Fruit fly (Drosophila melanogaster) whole organism, embryonic: ENCODE data around the gene CG6015.

Experiments
- Abd-B ChIP-seq: fragments of 200-800 bp; sonication (Bioruptor generic); optimal IDR thresholded peaks from 2 replicates; lab custom pipeline; 2018; ENCODE audit warnings: missing biosample characterization, mild to moderate bottlenecking, missing genetic modification characterization, moderate library complexity
- Adf1 ChIP-seq: fragments of 200-800 bp; sonication (Bioruptor generic); IDR thresholded peaks from 2 replicates; pipeline ENCODE4 v1.3.6; 2022; ENCODE audit warnings: missing biosample characterization, missing genetic modification characterization
- Asciz ChIP-seq: fragments of 200-800 bp; sonication (Bioruptor generic); optimal IDR thresholded peaks from 2 replicates; lab custom pipeline; 2017; ENCODE audit warnings: missing biosample characterization, mild to moderate bottlenecking, missing genetic modification characterization, missing genetic modification reagents
- Bdp1 ChIP-seq: fragments of 200-800 bp; sonication (Bioruptor generic); optimal IDR thresholded peaks from 3 replicates; lab custom pipeline; 2016; ENCODE audit warnings: missing biosample characterization, missing genetic modification characterization
- CG11085 ChIP-seq: fragments of 200-800 bp; sonication (Bioruptor generic); IDR thresholded peaks from 2 replicates; pipeline ENCODE4 v1.3.6; 2022; ENCODE audit warnings: missing biosample characterization, missing genetic modification characterization
- CG13296 ChIP-seq: fragments of 200-800 bp; sonication (Bioruptor generic); optimal IDR thresholded peaks from 3 replicates; lab custom pipeline; 2018; ENCODE audit warnings: missing biosample characterization, mild to moderate bottlenecking, missing genetic modification characterization
- CG15514 ChIP-seq: fragments of 200-800 bp; sonication (Bioruptor generic); optimal IDR thresholded peaks from 3 replicates; lab custom pipeline; 2017; ENCODE audit warnings: missing biosample characterization, missing genetic modification characterization, mild to moderate bottlenecking, moderate library complexity, missing genetic modification reagents
- CG2678 ChIP-seq: fragments of 200-800 bp; sonication (Bioruptor generic); optimal IDR thresholded peaks from 3 replicates; lab custom pipeline; 2019; ENCODE audit warnings: missing biosample characterization, mild to moderate bottlenecking, missing genetic modification characterization, moderate library complexity
- CG2712 ChIP-seq: fragments of 200-800 bp; optimal IDR thresholded peaks from 3 replicates; lab custom pipeline; 2019; ENCODE audit warnings: missing biosample characterization, mild to moderate bottlenecking, missing genetic modification characterization, moderate library complexity
- CG31365 ChIP-seq: fragments of 200-800 bp; sonication (Bioruptor generic); optimal IDR thresholded peaks from 2 replicates; lab custom pipeline; 2018; ENCODE audit warnings: missing biosample characterization, mild to moderate bottlenecking, missing genetic modification characterization
- CG31388 ChIP-seq: fragments of 200-800 bp; sonication (Bioruptor generic); optimal IDR thresholded peaks from 2 replicates; lab custom pipeline; 2016; ENCODE audit warnings: missing biosample characterization, missing genetic modification characterization
- CG3407 ChIP-seq: fragments of 200-800 bp; sonication (Bioruptor generic); optimal IDR thresholded peaks from 2 replicates; lab custom pipeline; 2018; ENCODE audit warnings: missing biosample characterization, mild to moderate bottlenecking, missing genetic modification characterization
- CG42726 ChIP-seq: fragments of 200-800 bp; sonication (Bioruptor generic); IDR thresholded peaks from 2 replicates; pipeline ENCODE4 v1.3.6; 2022; ENCODE audit warnings: missing biosample characterization, missing genetic modification characterization; ENCODE audit not compliant: partially characterized antibody
- CG43689 ChIP-seq: fragments of 200-800 bp; sonication (Bioruptor generic); IDR thresholded peaks from 2 replicates; pipeline ENCODE4 v1.3.6; 2022; ENCODE audit warnings: missing biosample characterization, missing genetic modification characterization
- CG6765 ChIP-seq: fragments of 200-800 bp; sonication (Bioruptor generic); optimal IDR thresholded peaks from 3 replicates; lab custom pipeline; 2017; ENCODE audit warnings: missing biosample characterization, mild to moderate bottlenecking, missing genetic modification characterization
- CG7839 ChIP-seq: fragments of 200-800 bp; sonication (Bioruptor generic); optimal IDR thresholded peaks from 3 replicates; lab custom pipeline; 2018; ENCODE audit warnings: missing biosample characterization, mild to moderate bottlenecking, missing genetic modification characterization, moderate library complexity
- CG8924 ChIP-seq: fragments of 200-800 bp; optimal IDR thresholded peaks from 3 replicates; lab custom pipeline; 2019; ENCODE audit warnings: missing biosample characterization, mild to moderate bottlenecking, missing genetic modification characterization, moderate library complexity
- CG8944 ChIP-seq: fragments of 200-800 bp; sonication (Bioruptor generic); optimal IDR thresholded peaks from 3 replicates; lab custom pipeline; 2016; ENCODE audit warnings: missing biosample characterization, missing genetic modification characterization
- CG9932 ChIP-seq: fragments of 200-800 bp; sonication (Bioruptor generic); IDR thresholded peaks from 2 replicates; pipeline ENCODE4 v1.3.6; 2022; ENCODE audit warnings: missing biosample characterization, missing genetic modification characterization
- CHES-1-like ChIP-seq: fragments of 200-800 bp; sonication (Bioruptor generic); optimal IDR thresholded peaks from 2 replicates; lab custom pipeline; 2016; ENCODE audit warnings: missing biosample characterization, missing genetic modification characterization
- CTCF ChIP-seq: fragments of 200-800 bp; sonication (Bioruptor generic); optimal IDR thresholded peaks from 2 replicates; lab custom pipeline; 2017; ENCODE audit warnings: missing biosample characterization, mild to moderate bottlenecking, missing genetic modification characterization, moderate library complexity
- D19B ChIP-seq: fragments of 200-800 bp; sonication (Bioruptor generic); optimal IDR thresholded peaks from 2 replicates; lab custom pipeline; 2017; ENCODE audit warnings: missing biosample characterization, mild to moderate bottlenecking, missing genetic modification characterization
- Dbx ChIP-seq: fragments of 200-800 bp; sonication (Bioruptor generic); IDR thresholded peaks from 3 replicates; pipeline ENCODE4 v1.3.6; 2022; ENCODE audit warnings: missing biosample characterization, missing genetic modification characterization
- Dip2 ChIP-seq: fragments of 200-800 bp; sonication (Bioruptor generic); IDR thresholded peaks from 2 replicates; pipeline ENCODE4 v1.3.6; 2022; ENCODE audit warnings: missing biosample characterization, missing genetic modification characterization
- Gsc ChIP-seq: fragments of 200-800 bp; sonication (Bioruptor generic); IDR thresholded peaks from 2 replicates; pipeline ENCODE4 v1.3.6; 2022; ENCODE audit warnings: missing biosample characterization, missing genetic modification characterization
- Hmr ChIP-seq: fragments of 200-800 bp; sonication (Bioruptor generic); optimal IDR thresholded peaks from 3 replicates; lab custom pipeline; 2017; ENCODE audit warnings: mild to moderate bottlenecking, missing biosample characterization, missing genetic modification reagents, missing genetic modification characterization
- Hr51 ChIP-seq, 2 experiments: fragments of 200-800 bp; sonication (Bioruptor generic); optimal IDR thresholded peaks; 2 replicates in 1 of 2; 3 replicates in 1 of 2; lab custom pipeline; 2016 to 2018; ENCODE audit warnings: missing biosample characterization in 2 of 2, missing genetic modification characterization in 2 of 2, mild to moderate bottlenecking in 1 of 2, moderate library complexity in 1 of 2
- MBD-R2 ChIP-seq: fragments of 200-800 bp; sonication (Bioruptor generic); IDR thresholded peaks from 2 replicates; pipeline ENCODE4 v1.3.6; 2022; ENCODE audit warnings: missing biosample characterization, missing genetic modification characterization
- MESR4 ChIP-seq: fragments of 200-800 bp; sonication (Bioruptor generic); optimal IDR thresholded peaks from 2 replicates; lab custom pipeline; 2018; ENCODE audit warnings: missing biosample characterization, mild to moderate bottlenecking, missing genetic modification characterization, moderate library complexity
- Mad ChIP-seq: fragments of 200-800 bp; sonication (Bioruptor generic); optimal IDR thresholded peaks from 2 replicates; lab custom pipeline; 2016; ENCODE audit warnings: missing biosample characterization, missing genetic modification characterization
- Max ChIP-seq: fragments of 200-800 bp; sonication (Bioruptor generic); optimal IDR thresholded peaks from 2 replicates; lab custom pipeline; 2016; ENCODE audit warnings: missing biosample characterization, mild to moderate bottlenecking, missing genetic modification characterization
- NC2β ChIP-seq: fragments of 200-800 bp; sonication (Bioruptor generic); optimal IDR thresholded peaks from 2 replicates; lab custom pipeline; 2016; ENCODE audit warnings: missing biosample characterization, missing genetic modification characterization
- PHDP ChIP-seq: fragments of 200-800 bp; sonication (Bioruptor generic); optimal IDR thresholded peaks from 3 replicates; lab custom pipeline; 2018; ENCODE audit warnings: missing biosample characterization, mild to moderate bottlenecking, missing genetic modification characterization, moderate library complexity
- Poxn ChIP-seq: fragments of 200-800 bp; sonication (Bioruptor generic); IDR thresholded peaks from 2 replicates; pipeline ENCODE4 v1.3.6; 2022; ENCODE audit warnings: missing biosample characterization, missing genetic modification characterization
- Spps ChIP-seq: fragments of 200-800 bp; sonication (Bioruptor generic); optimal IDR thresholded peaks from 2 replicates; lab custom pipeline; 2018; ENCODE audit warnings: missing biosample characterization, mild to moderate bottlenecking, missing genetic modification characterization
- Xbp1 ChIP-seq: fragments of 200-800 bp; sonication (Bioruptor generic); optimal IDR thresholded peaks from 3 replicates; lab custom pipeline; 2016; ENCODE audit warnings: missing biosample characterization, mild to moderate bottlenecking, missing genetic modification characterization
- ab ChIP-seq: fragments of 200-800 bp; sonication (Bioruptor generic); optimal IDR thresholded peaks from 2 replicates; lab custom pipeline; 2016; ENCODE audit warnings: missing biosample characterization, missing genetic modification characterization
- bcd ChIP-seq: fragments of 200-800 bp; sonication (Bioruptor generic); optimal IDR thresholded peaks from 2 replicates; lab custom pipeline; 2017; ENCODE audit warnings: missing biosample characterization, mild to moderate bottlenecking, missing genetic modification characterization
- ewg ChIP-seq: fragments of 200-800 bp; sonication (Bioruptor generic); optimal IDR thresholded peaks from 3 replicates; lab custom pipeline; 2017; ENCODE audit warnings: mild to moderate bottlenecking, missing biosample characterization, missing genetic modification reagents, missing genetic modification characterization
- gcm2 ChIP-seq: fragments of 200-800 bp; sonication (Bioruptor generic); optimal IDR thresholded peaks from 2 replicates; lab custom pipeline; 2016; ENCODE audit warnings: missing biosample characterization, missing genetic modification characterization
- ham ChIP-seq: fragments of 200-800 bp; sonication (Bioruptor generic); IDR thresholded peaks from 2 replicates; pipeline ENCODE4 v1.3.6; 2022; ENCODE audit warnings: missing biosample characterization, missing genetic modification characterization
- her ChIP-seq: fragments of 200-800 bp; sonication (Bioruptor generic); optimal IDR thresholded peaks from 2 replicates; lab custom pipeline; 2016; ENCODE audit warnings: missing biosample characterization, missing genetic modification characterization
- insv ChIP-seq, 2 experiments: fragments of 200-800 bp; sonication (Bioruptor generic); optimal IDR thresholded peaks; 3 replicates each; lab custom pipeline; 2016 to 2018; ENCODE audit warnings: missing biosample characterization in 2 of 2, missing genetic modification characterization in 2 of 2
- jumu ChIP-seq: fragments of 200-800 bp; sonication (Bioruptor generic); optimal IDR thresholded peaks from 3 replicates; lab custom pipeline; 2016; ENCODE audit warnings: missing biosample characterization, missing genetic modification characterization
- lilli ChIP-seq: fragments of 200-800 bp; sonication (Bioruptor generic); optimal IDR thresholded peaks from 3 replicates; lab custom pipeline; 2016; ENCODE audit warnings: missing biosample characterization, missing genetic modification characterization
- lmd ChIP-seq: fragments of 200-800 bp; sonication (Bioruptor generic); IDR thresholded peaks from 2 replicates; pipeline ENCODE4 v1.3.6; 2022; ENCODE audit warnings: missing biosample characterization, missing genetic modification characterization
- mam ChIP-seq: fragments of 200-800 bp; sonication (Bioruptor generic); optimal IDR thresholded peaks from 3 replicates; lab custom pipeline; 2016; ENCODE audit warnings: missing biosample characterization, missing genetic modification characterization
- nmo ChIP-seq: fragments of 200-800 bp; sonication (Bioruptor generic); optimal IDR thresholded peaks from 2 replicates; lab custom pipeline; 2018; ENCODE audit warnings: missing biosample characterization, mild to moderate bottlenecking, missing genetic modification characterization, moderate library complexity
- run ChIP-seq: fragments of 200-800 bp; sonication (Bioruptor generic); optimal IDR thresholded peaks from 3 replicates; lab custom pipeline; 2018; ENCODE audit warnings: missing biosample characterization, mild to moderate bottlenecking, missing genetic modification characterization
- shn ChIP-seq: fragments of 200-800 bp; sonication (Bioruptor generic); optimal IDR thresholded peaks from 3 replicates; lab custom pipeline; 2016; ENCODE audit warnings: missing biosample characterization, missing genetic modification characterization
- slp2 ChIP-seq: fragments of 200-800 bp; sonication (Bioruptor generic); optimal IDR thresholded peaks from 2 replicates; lab custom pipeline; 2016; ENCODE audit warnings: missing biosample characterization, missing genetic modification characterization

The CG6015 gene

dm6 chr3R:22041625-22042282, 7.7 kb upstream of the CG6015 start, which contains the start of gene how (continued):
- TF ChIP-seq MBD-R2 (peak; percentile 57), ewg (GFP tag; lab: Kevin White, UChicago) (no peak), Poxn (no peak), Dip2 (no peak), Max (GFP tag; lab: Kevin White, UChicago) (peak; percentile 26), CG42726 (GFP tag; lab: Robert Waterston, UW) (0 out of 2 replicates have a peak, but pooled peaks have one; percentile 3), mam (GFP tag; lab: Kevin White, UChicago) (peak; percentile 47), Dbx (no peak), Abd-B (GFP tag; lab: Kevin White, UChicago) (no peak), CG9932 (GFP tag; lab: Robert Waterston, UW) (peak; percentile 39; the same call in 1 of the 2 replicates), CG2678 (tag; lab: Kevin White, UChicago) (peak; percentile 22), Mad (GFP tag; lab: Kevin White, UChicago) (peak; percentile 23), CG8944 (peak; percentile 11), nmo (peak; percentile 21), gcm2 (no peak), ham (GFP tag; lab: Robert Waterston, UW) (no peak), Hr51 (GFP tag; optimal IDR thresholded peaks at IDR 0.05; lab: Kevin White, UChicago) (peak; percentile 9 to 31), CG3407 (GFP tag; lab: Kevin White, UChicago) (no peak), her (no peak), shn (GFP tag; lab: Kevin White, UChicago) (peak; percentile 11), bcd (no peak), Hmr (GFP tag; lab: Kevin White, UChicago) (peak; percentile 10), NC2β (GFP tag; lab: Kevin White, UChicago) (peak; percentile 23), CG6765 (peak; percentile 29), CG2712 (no peak), D19B (GFP tag; lab: Kevin White, UChicago) (no peak), PHDP (peak; percentile 36), Adf1 (GFP tag; lab: Robert Waterston, UW) (no peak), Xbp1 (GFP tag; lab: Kevin White, UChicago) (peak; percentile 27), run (tag; lab: Kevin White, UChicago) (no peak), CG31388 (GFP tag; lab: Kevin White, UChicago) (no peak), CG31365 (tag; lab: Kevin White, UChicago) (no peak), MESR4 (GFP tag; lab: Kevin White, UChicago) (no peak), Asciz (GFP tag; lab: Kevin White, UChicago) (peak; percentile 9), CG7839 (no peak), CTCF (GFP tag; lab: Kevin White, UChicago) (peak; percentile 29), CG15514 (GFP tag; lab: Kevin White, UChicago) (peak; percentile 15), CG11085 (GFP tag; lab: Robert Waterston, UW) (no peak), Spps (tag; lab: Kevin White, UChicago) (peak; percentile 1), CG43689 (GFP tag; lab: Robert Waterston, UW) (no peak), lmd (GFP tag; lab: Robert Waterston, UW) (0 out of 2 replicates have a peak, but pooled peaks have one; percentile 22), CG8924 (tag; lab: Kevin White, UChicago) (no peak), Gsc (no peak), CHES-1-like (GFP tag; lab: Kevin White, UChicago) (no peak), insv (GFP tag; optimal IDR thresholded peaks at IDR 0.05; lab: Kevin White, UChicago) (peak in 1 of 2 experiments; percentile 5), ab (GFP tag; lab: Kevin White, UChicago) (no peak), CG13296 (peak; percentile 8), lilli (GFP tag; lab: Kevin White, UChicago) (peak; percentile 45), jumu (GFP tag; lab: Kevin White, UChicago) (no peak), slp2 (GFP tag; lab: Kevin White, UChicago) (peak; percentile 27), Bdp1 (GFP tag; lab: Kevin White, UChicago) (no peak)
